Worm (Caenorhabditis elegans): Measurements from ENCODE around the gene chil-9.

chil-9 gene

ce11 chrII:9838260-9838935 lies 6.7 kb downstream of the chil-9 start, which contains the start of gene arrd-4:
TSS of gene arrd-4 (minus strand) at chrII:9838310.
- TF ChIP-seq ces-1 (GFP tag; optimal IDR thresholded peaks at IDR 0.05) (peak; percentile 99), ztf-11 (tag; optimal IDR thresholded peaks at IDR 0.05) (no peak)

- TF ChIP-seq ces-1 (GFP tag; optimal IDR thresholded peaks at IDR 0.05) (no peak), bed-3 (GFP tag; optimal IDR thresholded peaks at IDR 0.05) (no peak), blmp-1 (tag; optimal IDR thresholded peaks at IDR 0.05) (no peak), snpc-4 (tag; optimal IDR thresholded peaks at IDR 0.05) (no peak), ztf-11 (tag; optimal IDR thresholded peaks at IDR 0.05) (no peak), nhr-12 (tag; optimal IDR thresholded peaks at IDR 0.05) (no peak), nhr-28 (tag; optimal IDR thresholded peaks at IDR 0.05) (no peak)
Observed at ce11 chrII:9835958-9836357, 9.2 kb downstream of the chil-9 start.

- TF ChIP-seq unc-62 (GFP tag; optimal IDR thresholded peaks at IDR 0.05) (no peak), cnd-1 (tag; optimal IDR thresholded peaks at IDR 0.05) (no peak), lin-32 (GFP tag; optimal IDR thresholded peaks at IDR 0.05) (no peak), hlh-1 (tag; optimal IDR thresholded peaks at IDR 0.05) (no peak), drap-1 (GFP tag; optimal IDR thresholded peaks at IDR 0.05) (no peak), tbx-8 (GFP tag; optimal IDR thresholded peaks at IDR 0.05) (no peak), nhr-12 (tag; optimal IDR thresholded peaks at IDR 0.05) (no peak), unc-120 (tag; optimal IDR thresholded peaks at IDR 0.05; ENCODE audit: poor library complexity, severe bottlenecking) (no peak), nhr-76 (tag; optimal IDR thresholded peaks at IDR 0.05) (no peak), elt-3 (tag; optimal IDR thresholded peaks at IDR 0.05) (no peak), flh-1 (GFP tag; optimal IDR thresholded peaks at IDR 0.05) (no peak), ham-2 (GFP tag; optimal IDR thresholded peaks at IDR 0.05) (no peak), snpc-4 (tag; optimal IDR thresholded peaks at IDR 0.05) (no peak), ceh-43 (GFP tag; optimal IDR thresholded peaks at IDR 0.05) (no peak)
Observed at ce11 chrII:9834921-9835320, 10.2 kb downstream of the chil-9 start, which contains the start of gene arrd-5. TSS of gene arrd-5 (plus strand) at chrII:9835221.

ce11 chrII:9833855-9834254 lies 11.3 kb downstream of the chil-9 start, which contains the start of gene ZK938.3:
TSS of gene ZK938.3 (minus strand) at chrII:9833955.
- TF ChIP-seq unc-62 (GFP tag; optimal IDR thresholded peaks at IDR 0.05) (no peak), blmp-1 (tag; optimal IDR thresholded peaks at IDR 0.05) (no peak), mab-5 (tag; optimal IDR thresholded peaks at IDR 0.05) (no peak), ceh-83 (GFP tag; optimal IDR thresholded peaks at IDR 0.05) (no peak), nhr-28 (tag; optimal IDR thresholded peaks at IDR 0.05) (no peak), mep-1 (tag; optimal IDR thresholded peaks at IDR 0.05) (no peak), nhr-76 (tag; optimal IDR thresholded peaks at IDR 0.05) (no peak), lin-13 (tag; optimal IDR thresholded peaks at IDR 0.05) (no peak), pha-4 (tag; optimal IDR thresholded peaks at IDR 0.05) (no peak), elt-3 (tag; optimal IDR thresholded peaks at IDR 0.05) (no peak), ztf-11 (tag; optimal IDR thresholded peaks at IDR 0.05) (no peak)

ce11 chrII:9831033-9831432 lies 14.1 kb downstream of the chil-9 start, which contains the start of gene ZK938.12:
TSS of gene ZK938.12 (plus strand) at chrII:9831333.
- TF ChIP-seq mab-5 (tag; optimal IDR thresholded peaks at IDR 0.05) (no peak), lsy-2 (tag; optimal IDR thresholded peaks at IDR 0.05) (no peak), elt-3 (tag; optimal IDR thresholded peaks at IDR 0.05) (no peak), nhr-237 (tag; optimal IDR thresholded peaks at IDR 0.05) (no peak), lin-13 (tag; optimal IDR thresholded peaks at IDR 0.05) (no peak), ces-1 (GFP tag; optimal IDR thresholded peaks at IDR 0.05) (no peak), ceh-83 (GFP tag; optimal IDR thresholded peaks at IDR 0.05) (no peak), ceh-43 (GFP tag; optimal IDR thresholded peaks at IDR 0.05) (no peak), cnd-1 (tag; optimal IDR thresholded peaks at IDR 0.05) (no peak), zip-8 (tag; optimal IDR thresholded peaks at IDR 0.05) (no peak)

ce11 chrII:9829108-9829507 lies 16.0 kb downstream of the chil-9 start, which contains the start of gene ZK938.1:
TSS of gene ZK938.1 (plus strand) at chrII:9829408.
- TF ChIP-seq ceh-39 (tag; optimal IDR thresholded peaks at IDR 0.05) (no peak), ceh-43 (GFP tag; optimal IDR thresholded peaks at IDR 0.05) (no peak), pha-4 (tag; optimal IDR thresholded peaks at IDR 0.05) (no peak), ces-1 (GFP tag; optimal IDR thresholded peaks at IDR 0.05) (no peak), unc-120 (tag; optimal IDR thresholded peaks at IDR 0.05; ENCODE audit: poor library complexity, severe bottlenecking) (no peak), sptf-1 (tag; optimal IDR thresholded peaks at IDR 0.05) (no peak)
